Worm (Caenorhabditis elegans) whole organism, L4 larva: Measurements from ENCODE around the gene C24H10.2.

Source experiments
- D1046.2 ChIP-seq: fragments of 200-800 bp; sonication (Bioruptor generic); IDR thresholded peaks from 2 replicates; pipeline ENCODE4 v1.3.6; 2022; ENCODE audit warnings: missing genetic modification characterization, missing compliant biosample characterization
- F26F4.8 ChIP-seq: fragments of 200-800 bp; sonication (Bioruptor generic); conservative IDR thresholded peaks from 2 replicates; pipeline ENCODE4 v1.3.6; 2022; ENCODE audit warnings: missing genetic modification characterization, missing compliant biosample characterization
- F49E8.2 ChIP-seq: sonication (generic microtip); optimal IDR thresholded peaks from 2 replicates; lab custom pipeline; 2016; ENCODE audit warnings: missing compliant biosample characterization, mild to moderate bottlenecking, missing genetic modification characterization, borderline replicate concordance
- T20F7.1 ChIP-seq: fragments of 200-800 bp; sonication (Bioruptor generic); optimal IDR thresholded peaks from 2 replicates; lab custom pipeline; 2018; ENCODE audit warnings: mild to moderate bottlenecking, missing genetic modification characterization, missing compliant biosample characterization
- T26A8.4 ChIP-seq: fragments of 200-800 bp; sonication (Bioruptor generic); IDR thresholded peaks from 2 replicates; pipeline ENCODE4 v1.3.6; 2022; ENCODE audit warnings: missing genetic modification characterization, missing compliant biosample characterization
- ZK337.2 ChIP-seq: fragments of 200-800 bp; sonication (Bioruptor generic); IDR thresholded peaks from 2 replicates; pipeline ENCODE4 v1.3.6; 2022; ENCODE audit warnings: missing genetic modification reagents, missing genetic modification characterization, missing compliant biosample characterization
- aha-1 ChIP-seq: fragments of 150-350 bp; peaks from one replicate; lab custom pipeline; 2014; ENCODE audit warnings: missing biosample characterization, missing genetic modification characterization
- attf-4 ChIP-seq: sonication (generic microtip); optimal IDR thresholded peaks from 3 replicates; lab custom pipeline; 2017; ENCODE audit warnings: missing biosample characterization, missing genetic modification characterization
- ceh-20 ChIP-seq: fragments of 200-800 bp; sonication (Bioruptor generic); IDR thresholded peaks from 2 replicates; pipeline ENCODE4 v1.3.6; 2022; ENCODE audit warnings: missing genetic modification reagents, missing genetic modification characterization, missing compliant biosample characterization
- ceh-44 ChIP-seq: fragments of 200-800 bp; sonication (Bioruptor generic); IDR thresholded peaks from 2 replicates; pipeline ENCODE4 v1.3.6; 2022; ENCODE audit warnings: missing genetic modification reagents, missing genetic modification characterization, missing compliant biosample characterization
- ctbp-1 ChIP-seq: fragments of 200-800 bp; sonication (Bioruptor generic); IDR thresholded peaks from 2 replicates; pipeline ENCODE4 v1.3.6; 2022; ENCODE audit warnings: missing genetic modification reagents, missing genetic modification characterization, missing compliant biosample characterization
- daf-12 ChIP-seq: fragments of 150-350 bp; optimal IDR thresholded peaks from 2 replicates; lab custom pipeline; 2014; ENCODE audit warnings: missing biosample characterization, missing genetic modification reagents, missing genetic modification characterization
- daf-19 ChIP-seq: fragments of 200-800 bp; sonication (Bioruptor generic); conservative IDR thresholded peaks from 2 replicates; pipeline ENCODE4 v1.3.6; 2022; ENCODE audit warnings: missing genetic modification characterization, missing compliant biosample characterization
- dmd-6 ChIP-seq: fragments of 200-800 bp; sonication (Bioruptor generic); IDR thresholded peaks from 2 replicates; pipeline ENCODE4 v1.3.6; 2022; ENCODE audit warnings: missing genetic modification reagents, missing genetic modification characterization, missing compliant biosample characterization
- duxl-1 ChIP-seq: sonication (generic microtip); optimal IDR thresholded peaks from 2 replicates; lab custom pipeline; 2016; ENCODE audit warnings: mild to moderate bottlenecking, missing genetic modification characterization, moderate library complexity, missing compliant biosample characterization; ENCODE audit not compliant: poor library complexity
- dve-1 ChIP-seq: sonication (generic microtip); optimal IDR thresholded peaks from 2 replicates; lab custom pipeline; 2017; ENCODE audit warnings: antibody characterized with exemption, mild to moderate bottlenecking, missing genetic modification characterization, missing compliant biosample characterization; ENCODE audit not compliant: insufficient read depth
- egl-27 ChIP-seq: sonication (generic microtip); optimal IDR thresholded peaks from 3 replicates; lab custom pipeline; 2017; ENCODE audit warnings: missing biosample characterization, missing genetic modification reagents, missing genetic modification characterization
- egl-43 ChIP-seq: fragments of 200-800 bp; sonication (Bioruptor generic); IDR thresholded peaks from 2 replicates; pipeline ENCODE4 v1.3.6; 2022; ENCODE audit warnings: missing genetic modification reagents, missing genetic modification characterization, missing compliant biosample characterization
- fkh-10 ChIP-seq: fragments of 150-350 bp; optimal IDR thresholded peaks from 2 replicates; lab custom pipeline; 2014; ENCODE audit warnings: missing biosample characterization, missing genetic modification reagents, missing genetic modification characterization
- hif-1 ChIP-seq, 2 experiments: sonication (generic microtip); optimal IDR thresholded peaks; 2 replicates each; lab custom pipeline; 2016 to 2017; ENCODE audit warnings: missing compliant biosample characterization in 2 of 2, missing genetic modification characterization in 2 of 2, missing genetic modification reagents in 2 of 2, missing genotype in 2 of 2, mild to moderate bottlenecking in 1 of 2
- hlh-11 ChIP-seq: fragments of 200-800 bp; sonication (Bioruptor generic); optimal IDR thresholded peaks from 2 replicates; lab custom pipeline; 2018; ENCODE audit warnings: mild to moderate bottlenecking, missing genetic modification characterization, missing compliant biosample characterization
- jun-1 ChIP-seq: fragments of 150-350 bp; optimal IDR thresholded peaks from 2 replicates; lab custom pipeline; 2014; ENCODE audit warnings: missing biosample characterization, missing genetic modification reagents, missing genetic modification characterization
- lim-7 ChIP-seq: fragments of 200-800 bp; sonication (Bioruptor generic); IDR thresholded peaks from 2 replicates; pipeline ENCODE4 v1.3.6; 2022; ENCODE audit warnings: missing genetic modification characterization, missing compliant biosample characterization
- lin-1 ChIP-seq: fragments of 200-800 bp; sonication (Bioruptor generic); IDR thresholded peaks from 2 replicates; pipeline ENCODE4 v1.3.6; 2022; ENCODE audit warnings: missing genetic modification reagents, missing genetic modification characterization, missing compliant biosample characterization
- lin-13 ChIP-seq: fragments of 150-350 bp; optimal IDR thresholded peaks from 2 replicates; lab custom pipeline; 2014; ENCODE audit warnings: missing biosample characterization, missing genetic modification reagents, missing genetic modification characterization
- lsy-2 ChIP-seq, 2 experiments: fragments of 150-350 bp in 1 of 2; sonication (generic microtip) in 1 of 2; optimal IDR thresholded peaks; 2 replicates each; lab custom pipeline; 2014 to 2017; ENCODE audit warnings: missing biosample characterization in 2 of 2, missing genetic modification characterization in 2 of 2
- madf-9 ChIP-seq: fragments of 200-800 bp; sonication (Bioruptor generic); conservative IDR thresholded peaks from 2 replicates; pipeline ENCODE4 v1.3.6; 2022; ENCODE audit warnings: missing genetic modification reagents, missing genetic modification characterization, missing compliant biosample characterization
- mdl-1 ChIP-seq, 2 experiments: fragments of 150-350 bp in 1 of 2; sonication (generic microtip) in 1 of 2; optimal IDR thresholded peaks; 2 replicates each; lab custom pipeline; 2014 to 2017; ENCODE audit warnings: missing biosample characterization in 2 of 2, missing genetic modification characterization in 2 of 2
- mdt-29 ChIP-seq: fragments of 200-800 bp; sonication (Bioruptor generic); IDR thresholded peaks from 2 replicates; pipeline ENCODE4 v1.3.6; 2022; ENCODE audit warnings: missing genetic modification reagents, missing genetic modification characterization, missing compliant biosample characterization
- mxl-2 ChIP-seq: fragments of 200-800 bp; sonication (Bioruptor generic); conservative IDR thresholded peaks from 2 replicates; pipeline ENCODE4 v1.3.6; 2022; ENCODE audit warnings: missing genetic modification reagents, missing genetic modification characterization, missing compliant biosample characterization
- nhr-10 ChIP-seq: fragments of 150-350 bp; optimal IDR thresholded peaks from 2 replicates; lab custom pipeline; 2014; ENCODE audit warnings: missing biosample characterization, missing genetic modification characterization
- nhr-42 ChIP-seq: fragments of 200-800 bp; sonication (Bioruptor generic); IDR thresholded peaks from 2 replicates; pipeline ENCODE4 v1.3.6; 2022; ENCODE audit warnings: missing genetic modification characterization, missing compliant biosample characterization
- nhr-6 ChIP-seq: fragments of 150-350 bp; optimal IDR thresholded peaks from 2 replicates; lab custom pipeline; 2014; ENCODE audit warnings: missing biosample characterization, missing genetic modification characterization
- php-3 ChIP-seq: fragments of 200-800 bp; sonication (Bioruptor generic); IDR thresholded peaks from 2 replicates; pipeline ENCODE4 v1.3.6; 2022; ENCODE audit warnings: missing genetic modification reagents, missing genetic modification characterization, missing compliant biosample characterization
- rbr-2 ChIP-seq: sonication (generic microtip); optimal IDR thresholded peaks from 2 replicates; lab custom pipeline; 2016; ENCODE audit warnings: missing genotype, missing genetic modification characterization, missing compliant biosample characterization
- sdz-12 ChIP-seq: fragments of 200-800 bp; sonication (Bioruptor generic); optimal IDR thresholded peaks from 2 replicates; lab custom pipeline; 2018; ENCODE audit warnings: mild to moderate bottlenecking, missing genetic modification characterization, missing compliant biosample characterization
- set-16 ChIP-seq: fragments of 200-800 bp; sonication (Bioruptor generic); IDR thresholded peaks from 2 replicates; pipeline ENCODE4 v1.3.6; 2022; ENCODE audit warnings: missing genetic modification reagents, missing genetic modification characterization, missing compliant biosample characterization
- snpc-4 ChIP-seq: fragments of 150-350 bp; optimal IDR thresholded peaks from 2 replicates; lab custom pipeline; 2014; ENCODE audit warnings: missing biosample characterization, missing genetic modification characterization
- spr-3 ChIP-seq: fragments of 200-800 bp; sonication (Bioruptor generic); optimal IDR thresholded peaks from 2 replicates; lab custom pipeline; 2018; ENCODE audit warnings: mild to moderate bottlenecking, missing genetic modification characterization, missing compliant biosample characterization
- tag-97 ChIP-seq: fragments of 200-800 bp; sonication (Bioruptor generic); IDR thresholded peaks from 2 replicates; pipeline ENCODE4 v1.3.6; 2022; ENCODE audit warnings: missing genetic modification characterization, missing compliant biosample characterization
- unc-62 ChIP-seq, 3 experiments: fragments of 150-350 bp in 1 of 3; sonication (generic microtip); optimal IDR thresholded peaks in 2 of 3; peaks in 1 of 3; 1 replicate in 1 of 3; 2 replicates in 2 of 3; lab custom pipeline; 2014 to 2017; ENCODE audit warnings: missing biosample characterization in 3 of 3, missing genetic modification characterization in 3 of 3, missing genetic modification reagents in 3 of 3, missing genotype in 1 of 3
- zag-1 ChIP-seq: fragments of 150-350 bp; optimal IDR thresholded peaks from 2 replicates; lab custom pipeline; 2014; ENCODE audit warnings: missing biosample characterization, missing genetic modification characterization
- ztf-7 ChIP-seq: fragments of 150-350 bp; optimal IDR thresholded peaks from 2 replicates; lab custom pipeline; 2014; ENCODE audit warnings: missing biosample characterization, missing genetic modification characterization

C24H10.2 gene

DNA sequence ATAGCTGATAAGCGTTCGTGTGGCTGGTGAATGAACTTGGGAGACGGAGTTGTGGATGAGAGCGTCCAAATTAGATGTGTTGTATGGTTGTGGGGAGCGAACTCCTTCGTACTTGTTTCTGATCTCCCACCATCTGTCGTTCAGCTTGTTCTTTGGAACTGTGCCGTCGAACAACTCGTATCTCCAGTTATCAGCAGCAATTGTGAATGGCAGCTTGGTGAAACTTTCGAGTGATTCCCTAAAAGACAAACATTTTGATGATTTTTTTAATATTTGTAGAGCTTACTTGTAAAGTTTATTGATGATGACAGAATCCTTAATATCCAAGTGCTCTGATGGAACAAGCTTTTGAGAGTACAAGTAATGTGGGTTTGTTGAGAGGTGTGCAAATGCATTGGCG, 29.6 kb downstream of the C24H10.2 start:
- no peak for TF ChIP-seq php-3 (GFP tag; lab: Robert Waterston, UW)
- TF ChIP-seq dmd-6 (GFP tag; lab: Robert Waterston, UW): peak; percentile 50

DNA sequence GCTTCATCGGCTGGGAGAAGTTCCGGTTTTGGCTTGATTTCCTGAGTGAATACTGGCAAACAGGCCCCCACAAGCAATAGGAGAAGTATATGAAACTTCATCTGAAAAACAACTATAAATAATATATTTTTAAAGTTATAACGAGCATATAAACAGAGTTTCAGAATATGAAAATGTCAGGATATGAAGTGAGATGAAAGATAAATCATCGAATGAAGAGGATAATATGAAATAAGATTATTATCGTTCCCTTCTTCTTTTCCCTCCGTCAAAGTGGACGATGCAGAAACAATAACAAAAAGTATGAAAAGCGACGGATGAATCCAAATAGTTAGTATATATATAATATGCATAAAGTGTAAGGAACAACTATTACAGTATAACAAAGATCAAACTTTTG, 32.6 kb downstream of the C24H10.2 start, which contains the start of gene acn-1:
Gene acn-1, minus strand, starts transcription at position 101 of the 400 bp plus-strand sequence.
- TF ChIP-seq T26A8.4 (GFP tag; lab: Robert Waterston, UW): no peak
- no peak for TF ChIP-seq nhr-42 (GFP tag; lab: Robert Waterston, UW)
- TF ChIP-seq ztf-7 (tag; lab: Kevin White, UChicago): no peak
- no peak for TF ChIP-seq lin-13 (GFP tag; lab: Kevin White, UChicago)
- TF ChIP-seq unc-62 (GFP tag; optimal IDR thresholded peaks at IDR 0.05 in 1 of 2; lab: Kevin White, UChicago): peak in 1 of 2 experiments; percentile 37
- no peak for TF ChIP-seq unc-62 (tag; optimal IDR thresholded peaks at IDR 0.05; lab: Kevin White, UChicago)
- TF ChIP-seq attf-4 (tag; lab: Kevin White, UChicago): no peak

DNA sequence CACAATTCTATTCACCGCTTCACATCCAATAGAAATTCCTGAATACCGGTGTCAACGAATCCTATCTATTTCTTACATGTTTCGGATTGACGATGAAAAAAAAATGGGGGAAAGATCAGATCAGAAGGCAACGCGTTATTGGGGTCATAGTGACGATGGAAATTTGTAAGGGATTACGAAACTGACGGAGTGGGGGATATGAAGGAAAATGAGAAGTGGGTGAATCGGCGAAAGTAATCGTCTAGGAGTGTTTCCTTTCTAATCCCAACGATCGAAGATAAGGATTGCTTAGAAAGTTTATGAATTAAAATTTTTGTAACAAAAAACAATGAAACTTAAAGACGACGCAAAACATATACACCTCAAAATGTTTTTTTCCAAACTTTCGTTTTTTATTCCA, 34.5 kb downstream of the C24H10.2 start:
- TF ChIP-seq aha-1 (tag; lab: Kevin White, UChicago) (peak; percentile 66), attf-4 (tag; lab: Kevin White, UChicago) (no peak)
- TF ChIP-seq, all 104 proteins: peak for 1

DNA sequence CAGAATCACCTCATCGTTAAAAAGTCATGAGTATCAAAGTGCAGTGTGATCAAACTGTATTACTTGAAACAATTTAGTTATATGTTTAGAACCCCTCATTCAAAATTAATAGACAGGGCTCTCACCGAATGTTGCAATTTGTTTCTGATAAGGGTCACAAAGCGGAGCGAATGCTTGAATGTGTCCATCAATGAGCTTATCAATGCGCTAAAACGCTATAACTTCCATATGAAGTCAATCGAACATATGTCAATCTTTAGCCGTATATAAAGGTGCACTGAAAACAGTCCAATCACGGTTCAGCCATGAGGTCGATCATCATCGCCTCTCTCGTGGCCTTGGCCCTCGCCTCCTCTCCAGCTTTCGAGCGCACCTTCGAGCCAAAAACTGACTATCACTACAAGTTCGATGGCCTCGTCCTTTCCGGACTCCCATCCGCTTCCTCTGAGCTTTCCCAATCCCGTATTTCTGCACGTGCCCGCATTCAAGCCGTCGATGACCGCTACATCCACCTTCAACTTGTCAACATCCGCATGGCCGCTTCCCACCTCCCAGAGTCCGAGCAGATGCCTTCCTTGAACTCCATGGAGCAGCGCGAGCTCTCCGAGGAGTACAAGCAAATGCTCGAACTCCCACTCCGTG, 36.5 kb downstream of the C24H10.2 start, which contains the start of gene vit-2:
Gene vit-2, plus strand, starts transcription at position 305 of the 642 bp plus-strand sequence.
- TF ChIP-seq T20F7.1 (GFP tag; lab: Kevin White, UChicago): peak; percentile 30
- no peak for TF ChIP-seq snpc-4 (tag; lab: Kevin White, UChicago)
- peak; percentile 50; the same call in 1 of the 2 replicates for TF ChIP-seq php-3 (GFP tag; lab: Robert Waterston, UW)
- TF ChIP-seq mdt-29 (GFP tag; lab: Robert Waterston, UW): peak; percentile 81
- peak; percentile 26; the same call in 1 of the 2 replicates for TF ChIP-seq madf-9 (GFP tag; lab: Robert Waterston, UW)
- no peak for TF ChIP-seq daf-19 (GFP tag; lab: Robert Waterston, UW)
- no peak for TF ChIP-seq rbr-2 (tag; lab: Kevin White, UChicago)
- peak; percentile 66; the same call in 1 of the 2 replicates for TF ChIP-seq D1046.2 (GFP tag; lab: Robert Waterston, UW)
- TF ChIP-seq nhr-42 (GFP tag; lab: Robert Waterston, UW): no peak
- no peak for TF ChIP-seq ZK337.2 (GFP tag; lab: Robert Waterston, UW)
- TF ChIP-seq mdl-1 (tag; optimal IDR thresholded peaks at IDR 0.05; lab: Kevin White, UChicago): no peak
- TF ChIP-seq ceh-20 (GFP tag; lab: Robert Waterston, UW): no peak; the same call in 1 of the 2 replicates
- TF ChIP-seq zag-1 (tag; lab: Kevin White, UChicago): no peak
- peak; percentile 88 for TF ChIP-seq dmd-6 (GFP tag; lab: Robert Waterston, UW)
- TF ChIP-seq mxl-2: peak; percentile 63; the same call in 1 of the 2 replicates
- no peak for TF ChIP-seq nhr-10 (tag; lab: Kevin White, UChicago)
- TF ChIP-seq hlh-11 (tag; lab: Kevin White, UChicago): peak; percentile 36
- no peak for TF ChIP-seq spr-3 (GFP tag; lab: Kevin White, UChicago)
- TF ChIP-seq lin-1 (GFP tag; lab: Robert Waterston, UW): no peak
- no peak for TF ChIP-seq nhr-6 (tag; lab: Kevin White, UChicago)
- no peak for TF ChIP-seq F26F4.8 (GFP tag; lab: Robert Waterston, UW)
- TF ChIP-seq sdz-12: no peak
- TF ChIP-seq lim-7 (GFP tag; lab: Robert Waterston, UW): no peak
- TF ChIP-seq set-16 (GFP tag; lab: Robert Waterston, UW): peak; percentile 91
- no peak for TF ChIP-seq hif-1 (tag; optimal IDR thresholded peaks at IDR 0.05; lab: Kevin White, UChicago)
- TF ChIP-seq egl-43: 0 out of 2 replicates have a peak, but pooled peaks have one; percentile 26
- no peak for TF ChIP-seq F49E8.2 (tag; lab: Kevin White, UChicago)
- TF ChIP-seq lsy-2 (tag; optimal IDR thresholded peaks at IDR 0.05; lab: Kevin White, UChicago): no peak
- TF ChIP-seq dve-1 (tag; lab: Kevin White, UChicago): peak; percentile 66
- no peak for TF ChIP-seq fkh-10
- no peak for TF ChIP-seq duxl-1 (tag; lab: Kevin White, UChicago)
- no peak for TF ChIP-seq jun-1
- TF ChIP-seq ctbp-1 (GFP tag; lab: Robert Waterston, UW): no peak
- no peak for TF ChIP-seq ceh-44
- no peak for TF ChIP-seq egl-27 (tag; lab: Kevin White, UChicago)
- TF ChIP-seq daf-12 (tag; lab: Kevin White, UChicago): no peak
- no peak for TF ChIP-seq tag-97 (GFP tag; lab: Robert Waterston, UW)
